Fruit fly (Drosophila melanogaster): Measurements from ENCODE around the gene CG12075.

CG12075 gene

dm6 chrX:8881729-8882128 is 43.6 kb downstream of the CG12075 start:
- no peak for TF ChIP-seq Hr83 (GFP tag; optimal IDR thresholded peaks at IDR 0.05; ENCODE audit: poor library complexity, severe bottlenecking)
- no peak for TF ChIP-seq CrebA (GFP tag; optimal IDR thresholded peaks at IDR 0.05; ENCODE audit: borderline replicate concordance)
- no peak for TF ChIP-seq N (GFP tag; optimal IDR thresholded peaks at IDR 0.05)
- no peak for TF ChIP-seq Dif (GFP tag; optimal IDR thresholded peaks at IDR 0.05; ENCODE audit: partially characterized antibody)
- no peak for TF ChIP-seq h (GFP tag; optimal IDR thresholded peaks at IDR 0.05)
- no peak for TF ChIP-seq Hr78 (GFP tag; optimal IDR thresholded peaks at IDR 0.05)
- no peak for TF ChIP-seq jim (GFP tag; optimal IDR thresholded peaks at IDR 0.05)
- no peak for TF ChIP-seq Vsx2 (GFP tag; optimal IDR thresholded peaks at IDR 0.05; ENCODE audit: partially characterized antibody)
- no peak for TF ChIP-seq brk (GFP tag; optimal IDR thresholded peaks at IDR 0.05)
- TF ChIP-seq Mio (GFP tag; optimal IDR thresholded peaks at IDR 0.05): no peak
- TF ChIP-seq Abd-B (GFP tag; optimal IDR thresholded peaks at IDR 0.05): no peak
- no peak for TF ChIP-seq OdsH (GFP tag; optimal IDR thresholded peaks at IDR 0.05)
- no peak for TF ChIP-seq Hnf4 (GFP tag; optimal IDR thresholded peaks at IDR 0.05)
- TF ChIP-seq dsf (GFP tag; optimal IDR thresholded peaks at IDR 0.05; ENCODE audit: borderline replicate concordance): no peak
- no peak for TF ChIP-seq usp (GFP tag; optimal IDR thresholded peaks at IDR 0.05)

DNA sequence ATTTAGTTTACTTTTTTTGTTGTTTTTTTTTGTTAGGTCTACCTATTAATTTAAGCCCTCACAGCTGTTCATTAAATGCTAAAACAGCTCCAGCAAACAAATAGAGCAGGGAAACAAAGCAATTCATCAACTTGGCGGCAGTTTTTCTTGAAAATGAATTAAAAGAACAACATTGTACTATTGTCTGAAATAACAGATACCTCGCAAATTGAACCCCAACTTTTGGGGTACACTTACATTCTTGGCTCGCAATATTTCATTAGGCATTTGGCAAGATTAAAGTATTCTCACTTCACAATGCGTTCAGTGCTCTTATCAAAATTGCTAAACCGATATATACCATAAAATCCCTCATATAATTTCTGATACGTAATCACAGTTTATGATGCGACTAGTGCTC is 45.3 kb downstream of the CG12075 start:
- TF ChIP-seq Sp1 (GFP tag; optimal IDR thresholded peaks at IDR 0.05): no peak
- no peak for TF ChIP-seq Hr78 (GFP tag; optimal IDR thresholded peaks at IDR 0.05)
- no peak for TF ChIP-seq usp (GFP tag; optimal IDR thresholded peaks at IDR 0.05)
- TF ChIP-seq dsf (GFP tag; optimal IDR thresholded peaks at IDR 0.05; ENCODE audit: borderline replicate concordance): no peak
- TF ChIP-seq fru (GFP tag; optimal IDR thresholded peaks at IDR 0.05): no peak
- no peak for TF ChIP-seq HLH106 (tag; optimal IDR thresholded peaks at IDR 0.05)
- TF ChIP-seq GATAd (GFP tag; optimal IDR thresholded peaks at IDR 0.05): no peak
- no peak for TF ChIP-seq rgr (GFP tag; optimal IDR thresholded peaks at IDR 0.05)
- TF ChIP-seq lola (GFP tag; optimal IDR thresholded peaks at IDR 0.05): no peak
- no peak for TF ChIP-seq OdsH (GFP tag; optimal IDR thresholded peaks at IDR 0.05)
- TF ChIP-seq CG9705 (GFP tag; optimal IDR thresholded peaks at IDR 0.05): no peak
- no peak for TF ChIP-seq foxo (GFP tag; optimal IDR thresholded peaks at IDR 0.05)
- no peak for TF ChIP-seq sage (GFP tag; optimal IDR thresholded peaks at IDR 0.05)
- TF ChIP-seq jim (GFP tag; optimal IDR thresholded peaks at IDR 0.05): no peak
- no peak for TF ChIP-seq Hnf4 (GFP tag; optimal IDR thresholded peaks at IDR 0.05)
- no peak for TF ChIP-seq N (GFP tag; optimal IDR thresholded peaks at IDR 0.05)
- TF ChIP-seq Hr83 (GFP tag; optimal IDR thresholded peaks at IDR 0.05; ENCODE audit: poor library complexity, severe bottlenecking): no peak

dm6 chrX:8883954-8884353 is 45.8 kb downstream of the CG12075 start:
- no peak for TF ChIP-seq CrebA (GFP tag; optimal IDR thresholded peaks at IDR 0.05; ENCODE audit: borderline replicate concordance)
- TF ChIP-seq dl (GFP tag; optimal IDR thresholded peaks at IDR 0.05; ENCODE audit: insufficient read depth in 1 of 2, partially characterized antibody in 2 of 2): no peak
- no peak for TF ChIP-seq Hr83 (GFP tag; optimal IDR thresholded peaks at IDR 0.05; ENCODE audit: poor library complexity, severe bottlenecking)
- TF ChIP-seq Hr78 (GFP tag; optimal IDR thresholded peaks at IDR 0.05): no peak
- TF ChIP-seq h (GFP tag; optimal IDR thresholded peaks at IDR 0.05): no peak
- no peak for TF ChIP-seq rgr (GFP tag; optimal IDR thresholded peaks at IDR 0.05)
- TF ChIP-seq Hnf4 (GFP tag; optimal IDR thresholded peaks at IDR 0.05): no peak
- no peak for TF ChIP-seq woc (GFP tag; optimal IDR thresholded peaks at IDR 0.05)
- no peak for TF ChIP-seq jim (GFP tag; optimal IDR thresholded peaks at IDR 0.05)
- no peak for TF ChIP-seq Dif (GFP tag; optimal IDR thresholded peaks at IDR 0.05; ENCODE audit: partially characterized antibody)
- no peak for TF ChIP-seq brk (GFP tag; optimal IDR thresholded peaks at IDR 0.05)
- TF ChIP-seq dsf (GFP tag; optimal IDR thresholded peaks at IDR 0.05; ENCODE audit: borderline replicate concordance): no peak

DNA sequence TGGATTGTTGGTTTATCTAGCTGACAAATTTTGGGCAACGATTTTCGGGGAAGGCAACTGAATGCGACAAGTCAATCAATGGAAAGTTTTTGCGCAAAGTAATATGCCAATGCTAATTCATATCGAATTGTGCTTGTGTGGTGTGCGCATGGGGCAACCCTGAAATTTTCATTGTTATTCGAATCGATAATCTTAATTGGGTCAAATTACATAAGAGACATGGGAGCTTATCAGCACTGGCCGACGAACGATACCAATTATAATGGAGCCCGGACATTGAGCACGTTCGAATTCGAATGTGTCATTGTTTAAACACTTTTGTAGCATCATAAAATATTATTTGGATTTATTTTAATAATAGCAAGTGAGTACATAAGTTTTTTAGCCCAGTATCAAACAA is 46.6 kb downstream of the CG12075 start:
- no peak for TF ChIP-seq psq (GFP tag; optimal IDR thresholded peaks at IDR 0.05)
- TF ChIP-seq jim (GFP tag; optimal IDR thresholded peaks at IDR 0.05): no peak
- no peak for TF ChIP-seq Myc (optimal IDR thresholded peaks at IDR 0.05)
- TF ChIP-seq Dif (GFP tag; optimal IDR thresholded peaks at IDR 0.05; ENCODE audit: partially characterized antibody): no peak
- TF ChIP-seq CrebA (GFP tag; optimal IDR thresholded peaks at IDR 0.05; ENCODE audit: borderline replicate concordance): no peak
- TF ChIP-seq Dfd (GFP tag; optimal IDR thresholded peaks at IDR 0.05): no peak
- TF ChIP-seq Mio (GFP tag; optimal IDR thresholded peaks at IDR 0.05): no peak
- TF ChIP-seq CG32264 (GFP tag; optimal IDR thresholded peaks at IDR 0.05): no peak
- TF ChIP-seq dsf (GFP tag; optimal IDR thresholded peaks at IDR 0.05; ENCODE audit: borderline replicate concordance): no peak
- no peak for TF ChIP-seq Sp1 (GFP tag; optimal IDR thresholded peaks at IDR 0.05)
- no peak for TF ChIP-seq dl (GFP tag; optimal IDR thresholded peaks at IDR 0.05; ENCODE audit: insufficient read depth in 1 of 2, partially characterized antibody in 2 of 2)
- TF ChIP-seq HLH106 (tag; optimal IDR thresholded peaks at IDR 0.05): no peak
- no peak for TF ChIP-seq Jra (GFP tag; optimal IDR thresholded peaks at IDR 0.05)
- TF ChIP-seq br (GFP tag; optimal IDR thresholded peaks at IDR 0.05): no peak
- TF ChIP-seq pan (optimal IDR thresholded peaks at IDR 0.05): no peak
- no peak for TF ChIP-seq usp (GFP tag; optimal IDR thresholded peaks at IDR 0.05)
- TF ChIP-seq brk (GFP tag; optimal IDR thresholded peaks at IDR 0.05): no peak
- TF ChIP-seq h (GFP tag; optimal IDR thresholded peaks at IDR 0.05): no peak
